Fruit fly (Drosophila melanogaster): ENCODE measurements around the gene RpL13A.

The RpL13A gene

dm6 chr3R:5636519-5637430 is 12.5 kb downstream of the RpL13A start, which contains the start of the genes CG31548 and CG12170 (continued):
- peak; percentile 91 for TF ChIP-seq wek (GFP tag; optimal IDR thresholded peaks at IDR 0.05)
- peak; percentile 62; the same call in 2 of the 3 replicates for TF ChIP-seq row (GFP tag; IDR thresholded peaks at IDR 0.05)
- no peak for TF ChIP-seq Hmr (GFP tag; optimal IDR thresholded peaks at IDR 0.05)
- peak; percentile 58; the same call in 1 of the 2 replicates for TF ChIP-seq CG6689 (GFP tag; IDR thresholded peaks at IDR 0.05)
- TF ChIP-seq CG14014 (GFP tag; IDR thresholded peaks at IDR 0.05) = peak; percentile 46; the same call in 1 of the 2 replicates
- no peak for TF ChIP-seq CG4617 (GFP tag; optimal IDR thresholded peaks at IDR 0.05; ENCODE audit: borderline replicate concordance)
- TF ChIP-seq tup (GFP tag; optimal IDR thresholded peaks at IDR 0.05) = no peak
- peak; percentile 11 for TF ChIP-seq gro (GFP tag; optimal IDR thresholded peaks at IDR 0.05)
- TF ChIP-seq onecut (GFP tag; IDR thresholded peaks at IDR 0.05) = no peak
- peak; percentile 14 to 49 for TF ChIP-seq dpn (GFP tag; optimal IDR thresholded peaks at IDR 0.05)
- peak; percentile 14 for TF ChIP-seq Ets97D (GFP tag; optimal IDR thresholded peaks at IDR 0.05)
- peak; percentile 19; the same call in 1 of the 3 replicates for TF ChIP-seq CG3726 (GFP tag; IDR thresholded peaks at IDR 0.05)
- peak; percentile 39 for TF ChIP-seq Chrac-16 (GFP tag; optimal IDR thresholded peaks at IDR 0.05)
- 0 out of 2 replicates have a peak, but pooled peaks have one; percentile 6 for TF ChIP-seq sisA (GFP tag; IDR thresholded peaks at IDR 0.05)
- TF ChIP-seq CG18262 (tag; optimal IDR thresholded peaks at IDR 0.05) = peak; percentile 72
- no peak for TF ChIP-seq Xrp1 (GFP tag; IDR thresholded peaks at IDR 0.05)
- TF ChIP-seq fd64A (GFP tag; optimal IDR thresholded peaks at IDR 0.05) = no peak
- peak; percentile 15 for TF ChIP-seq pzg (GFP tag; optimal IDR thresholded peaks at IDR 0.05)
- peak; percentile 11 for TF ChIP-seq fd3F (GFP tag; optimal IDR thresholded peaks at IDR 0.05)
- peak; percentile 64 for TF ChIP-seq vvl (GFP tag; IDR thresholded peaks at IDR 0.05)
- peak; percentile 15 for TF ChIP-seq zen (tag; optimal IDR thresholded peaks at IDR 0.05)
- 0 out of 2 replicates have a peak, but pooled peaks have one; percentile 15 for TF ChIP-seq sob (GFP tag; IDR thresholded peaks at IDR 0.05)
- no peak for TF ChIP-seq Hmx (GFP tag; optimal IDR thresholded peaks at IDR 0.05)
- TF ChIP-seq CG6765 (GFP tag; optimal IDR thresholded peaks at IDR 0.05) = no peak
- no peak for TF ChIP-seq jing (GFP tag; optimal IDR thresholded peaks at IDR 0.05)
- peak; percentile 72 for TF ChIP-seq ci (GFP tag; IDR thresholded peaks at IDR 0.05)
- TF ChIP-seq sd (tag; optimal IDR thresholded peaks at IDR 0.05) = no peak
- peak; percentile 64 for TF ChIP-seq CG30020 (tag; optimal IDR thresholded peaks at IDR 0.05)
- no peak for TF ChIP-seq yki (optimal IDR thresholded peaks at IDR 0.05)
- peak; percentile 48 for TF ChIP-seq CG17359 (tag; optimal IDR thresholded peaks at IDR 0.05)
- no peak for TF ChIP-seq lov (optimal IDR thresholded peaks at IDR 0.05)
- 0 out of 3 replicates have a peak, but pooled peaks have one; percentile 15 for TF ChIP-seq lov (GFP tag; IDR thresholded peaks at IDR 0.05)
- no peak for TF ChIP-seq Blimp-1 (GFP tag; optimal IDR thresholded peaks at IDR 0.05)
- no peak for TF ChIP-seq gsb (GFP tag; IDR thresholded peaks at IDR 0.05)
- peak; percentile 42 for TF ChIP-seq CG18764 (GFP tag; optimal IDR thresholded peaks at IDR 0.05)
- no peak for TF ChIP-seq eyg (GFP tag; optimal IDR thresholded peaks at IDR 0.05)
- TF ChIP-seq Ptx1 (GFP tag; IDR thresholded peaks at IDR 0.05) = peak; percentile 36; the same call in 1 of the 2 replicates
- no peak for TF ChIP-seq Neu2 (GFP tag; optimal IDR thresholded peaks at IDR 0.05; ENCODE audit: borderline replicate concordance)
- TF ChIP-seq esg (GFP tag; conservative IDR thresholded peaks at IDR 0.05) = peak; percentile 50
- TF ChIP-seq CG7556 (GFP tag; optimal IDR thresholded peaks at IDR 0.05) = no peak
- peak in 1 of 2 experiments; percentile 41 for TF ChIP-seq chif (GFP tag; optimal IDR thresholded peaks at IDR 0.05)
- peak; percentile 34 for TF ChIP-seq CG6683 (GFP tag; optimal IDR thresholded peaks at IDR 0.05)
- TF ChIP-seq tll (GFP tag; optimal IDR thresholded peaks at IDR 0.05) = no peak
- no peak for TF ChIP-seq al (GFP tag; IDR thresholded peaks at IDR 0.05)
- peak; percentile 29 for TF ChIP-seq Camta (GFP tag; optimal IDR thresholded peaks at IDR 0.05)
- TF ChIP-seq sens (GFP tag) = peak; percentile 93
- no peak for TF ChIP-seq emc (GFP tag; optimal IDR thresholded peaks at IDR 0.05)
- no peak for TF ChIP-seq CG10209 (GFP tag; optimal IDR thresholded peaks at IDR 0.05)
- peak; percentile 41 for TF ChIP-seq Fer1 (GFP tag; optimal IDR thresholded peaks at IDR 0.05)

Measured in whole organism, embryonic.